Fruit fly (Drosophila melanogaster): ENCODE results near the gene Srp68.
A peak's percentile ranks its signal among the peaks of the same experiment; 100 is the strongest.

Gene Srp68

dm6 chr3L:9004788-9005246, 30.0 kb downstream of the Srp68 start, which contains the start of gene Doc3 (continued):
- TF ChIP-seq CoRest (tag; optimal IDR thresholded peaks at IDR 0.05) (peak; percentile 44), Dp (GFP tag; optimal IDR thresholded peaks at IDR 0.05) (no peak), yki (optimal IDR thresholded peaks at IDR 0.05) (no peak), CG15269 (tag; optimal IDR thresholded peaks at IDR 0.05) (no peak), CG2712 (tag; optimal IDR thresholded peaks at IDR 0.05) (no peak), gce (GFP tag; IDR thresholded peaks at IDR 0.05) (no peak), Ravus (GFP tag; IDR thresholded peaks at IDR 0.05) (no peak), dimm (GFP tag; IDR thresholded peaks at IDR 0.05) (no peak), pzg (GFP tag; optimal IDR thresholded peaks at IDR 0.05) (no peak), ash1 (GFP tag; optimal IDR thresholded peaks at IDR 0.05) (no peak), pros (GFP tag; optimal IDR thresholded peaks at IDR 0.05) (peak; percentile 46), CG16813 (GFP tag; IDR thresholded peaks at IDR 0.05; ENCODE audit: partially characterized antibody) (no peak), CG1024 (GFP tag; IDR thresholded peaks at IDR 0.05) (no peak), ham (GFP tag; IDR thresholded peaks at IDR 0.05) (no peak), CG6765 (GFP tag; optimal IDR thresholded peaks at IDR 0.05) (no peak), CG9876 (GFP tag; optimal IDR thresholded peaks at IDR 0.05) (no peak), NfI (GFP tag; optimal IDR thresholded peaks at IDR 0.05) (no peak), BEAF-32 (GFP tag; optimal IDR thresholded peaks at IDR 0.05) (no peak), CG3163 (GFP tag; optimal IDR thresholded peaks at IDR 0.05) (no peak), CG1233 (GFP tag; optimal IDR thresholded peaks at IDR 0.05) (no peak), CG31224 (GFP tag; IDR thresholded peaks at IDR 0.05) (no peak), CG13287 (GFP tag; IDR thresholded peaks at IDR 0.05; ENCODE audit: partially characterized antibody) (peak; percentile 37; the same call in 1 of the 2 replicates), Dfd (GFP tag; optimal IDR thresholded peaks at IDR 0.05) (no peak), kah (GFP tag; optimal IDR thresholded peaks at IDR 0.05) (peak; percentile 28), da (GFP tag; optimal IDR thresholded peaks at IDR 0.05) (no peak), CG11456 (GFP tag; IDR thresholded peaks at IDR 0.05) (no peak), CG14441 (GFP tag; IDR thresholded peaks at IDR 0.05) (no peak), Neu2 (GFP tag; optimal IDR thresholded peaks at IDR 0.05; ENCODE audit: borderline replicate concordance) (no peak), Optix (GFP tag; IDR thresholded peaks at IDR 0.05) (no peak), CG7963 (GFP tag; IDR thresholded peaks at IDR 0.05; ENCODE audit: partially characterized antibody) (no peak), en (GFP tag; optimal IDR thresholded peaks at IDR 0.05) (no peak), oc (tag; optimal IDR thresholded peaks at IDR 0.05) (peak; percentile 59), CG6791 (GFP tag; IDR thresholded peaks at IDR 0.05; ENCODE audit: partially characterized antibody) (no peak), CG2116 (GFP tag; optimal IDR thresholded peaks at IDR 0.05) (no peak), bcd (GFP tag; optimal IDR thresholded peaks at IDR 0.05) (no peak), Dek (tag; optimal IDR thresholded peaks at IDR 0.05) (no peak), Nf-YB (GFP tag; optimal IDR thresholded peaks at IDR 0.05) (peak; percentile 100), D19B (GFP tag; optimal IDR thresholded peaks at IDR 0.05) (no peak), Chrac-16 (GFP tag; optimal IDR thresholded peaks at IDR 0.05) (no peak), ssp (GFP tag; IDR thresholded peaks at IDR 0.05) (no peak), CG9609 (GFP tag; optimal IDR thresholded peaks at IDR 0.05) (no peak), CG8944 (GFP tag; optimal IDR thresholded peaks at IDR 0.05) (no peak), CG13624 (GFP tag; optimal IDR thresholded peaks at IDR 0.05) (no peak), CG3407 (GFP tag; optimal IDR thresholded peaks at IDR 0.05) (no peak), NK7.1 (GFP tag; optimal IDR thresholded peaks at IDR 0.05) (no peak), salm (tag; optimal IDR thresholded peaks at IDR 0.05) (no peak), pnt (GFP tag; optimal IDR thresholded peaks at IDR 0.05) (no peak), CG17186 (GFP tag; optimal IDR thresholded peaks at IDR 0.05) (no peak), maf-S (GFP tag; optimal IDR thresholded peaks at IDR 0.05) (no peak), btn (GFP tag; optimal IDR thresholded peaks at IDR 0.05) (no peak), C15 (GFP tag; IDR thresholded peaks at IDR 0.05) (no peak), Oli (tag; optimal IDR thresholded peaks at IDR 0.05) (no peak)
